Worm (Caenorhabditis elegans): ENCODE measurements around the gene swt-2.

swt-2 gene

ce11 chrV:7548499-7548898 lies 18.6 kb downstream of the swt-2 start (continued):
- TF ChIP-seq madf-8 (GFP tag; conservative IDR thresholded peaks at IDR 0.05) (peak; percentile 43), hsf-1 (GFP tag; IDR thresholded peaks at IDR 0.05) (peak; percentile 87), Y56A3A.18 (GFP tag; IDR thresholded peaks at IDR 0.05) (peak; percentile 91), egl-44 (GFP tag; IDR thresholded peaks at IDR 0.05) (peak; percentile 93), lin-26 (GFP tag; IDR thresholded peaks at IDR 0.05) (peak; percentile 97), F57A8.1 (GFP tag; optimal IDR thresholded peaks at IDR 0.05) (peak; percentile 36), ceh-58 (GFP tag; IDR thresholded peaks at IDR 0.05) (peak; percentile 81; the same call in 1 of the 2 replicates), cebp-2 (GFP tag; IDR thresholded peaks at IDR 0.05) (0 out of 2 replicates have a peak, but pooled peaks have one; percentile 71), F52B5.7 (tag; optimal IDR thresholded peaks at IDR 0.05) (peak; percentile 50), C17E4.6 (GFP tag; IDR thresholded peaks at IDR 0.05) (peak; percentile 70)

ce11 chrV:7551821-7552220 lies 21.9 kb downstream of the swt-2 start, which contains the start of gene F19F10.3:
Gene F19F10.3 (plus strand): TSS chrV:7552121.
- TF ChIP-seq let-607 (tag; optimal IDR thresholded peaks at IDR 0.05) (no peak), mel-28 (tag; optimal IDR thresholded peaks at IDR 0.05; ENCODE audit: borderline replicate concordance) (no peak), lin-35 (GFP tag; optimal IDR thresholded peaks at IDR 0.05) (no peak), let-526 (GFP tag; IDR thresholded peaks at IDR 0.05) (no peak), nhr-179 (tag; optimal IDR thresholded peaks at IDR 0.05) (no peak), pha-4 (tag; optimal IDR thresholded peaks at IDR 0.05) (no peak), Y79H2A.3 (GFP tag; conservative IDR thresholded peaks at IDR 0.05) (no peak), chd-7 (tag; optimal IDR thresholded peaks at IDR 0.05) (no peak), rec-8 (tag; optimal IDR thresholded peaks at IDR 0.05) (no peak), F49E8.2 (tag; optimal IDR thresholded peaks at IDR 0.05; ENCODE audit: insufficient read depth) (no peak), ztf-22 (GFP tag; optimal IDR thresholded peaks at IDR 0.05) (no peak), hlh-26 (GFP tag; conservative IDR thresholded peaks at IDR 0.05) (no peak)

- TF ChIP-seq ceh-91 (GFP tag; IDR thresholded peaks at IDR 0.05) (no peak), ama-1 (optimal IDR thresholded peaks at IDR 0.05) (no peak), ama-1 (GFP tag; optimal IDR thresholded peaks at IDR 0.05) (no peak), cebp-1 (GFP tag; IDR thresholded peaks at IDR 0.05) (no peak), cebp-1 (tag; optimal IDR thresholded peaks at IDR 0.05) (no peak), ztf-26 (tag; optimal IDR thresholded peaks at IDR 0.05) (no peak), Y95B8A.8 (GFP tag; IDR thresholded peaks at IDR 0.05) (no peak), pbrm-1 (GFP tag; IDR thresholded peaks at IDR 0.05) (no peak), lin-54 (GFP tag; optimal IDR thresholded peaks at IDR 0.05) (no peak), ekl-4 (GFP tag; IDR thresholded peaks at IDR 0.05) (no peak), madf-10 (tag; optimal IDR thresholded peaks at IDR 0.05) (no peak), xnd-1 (tag; optimal IDR thresholded peaks at IDR 0.05) (no peak)
These were observed 24.0 kb downstream of the swt-2 start, which contains the start of gene ttr-10 for ce11 chrV:7553873-7554362. Gene ttr-10 (minus strand): TSS chrV:7553923.

ce11 chrV:7555875-7556274 lies 25.9 kb downstream of the swt-2 start:
- TF ChIP-seq repo-1 (tag; optimal IDR thresholded peaks at IDR 0.05), result no peak
- no peak for TF ChIP-seq efl-1 (GFP tag; optimal IDR thresholded peaks at IDR 0.05)
- TF ChIP-seq lin-35 (GFP tag; optimal IDR thresholded peaks at IDR 0.05), result no peak
- no peak for TF ChIP-seq F22D6.2 (tag; optimal IDR thresholded peaks at IDR 0.05)
- TF ChIP-seq lin-54 (GFP tag; optimal IDR thresholded peaks at IDR 0.05), result no peak
- TF ChIP-seq mes-4 (tag; optimal IDR thresholded peaks at IDR 0.05), result no peak
- no peak for TF ChIP-seq ztf-26 (tag; optimal IDR thresholded peaks at IDR 0.05)
- TF ChIP-seq rpc-1 (optimal IDR thresholded peaks at IDR 0.05), result no peak
- no peak for TF ChIP-seq rpc-1 (tag; optimal IDR thresholded peaks at IDR 0.05)
- TF ChIP-seq sptf-2 (GFP tag; optimal IDR thresholded peaks at IDR 0.05), result no peak
- no peak for TF ChIP-seq nhr-179 (tag; optimal IDR thresholded peaks at IDR 0.05)

Measured in whole organism, young adult.